Worm (Caenorhabditis elegans): ENCODE data around the gene ubh-4.

ce11 chrII:8006962-8007361 lies 32.4 kb downstream of the ubh-4 start:
- no peak for TF ChIP-seq ceh-20 (GFP tag; IDR thresholded peaks at IDR 0.05)
- TF ChIP-seq nhr-76 (tag; optimal IDR thresholded peaks at IDR 0.05), result no peak
- no peak for TF ChIP-seq ztf-11 (tag; optimal IDR thresholded peaks at IDR 0.05)

All from whole organism, L4 larva.